Fruit fly (Drosophila melanogaster) whole organism, prepupa: ENCODE results near the gene pasi2.
A peak's percentile ranks its signal among the peaks of the same experiment; 100 is the strongest.

Experiments used
- Blimp-1 ChIP-seq: fragments of 200-800 bp; sonication (Bioruptor generic); optimal IDR thresholded peaks from 3 replicates; lab custom pipeline; 2017; ENCODE audit warnings: missing biosample characterization, missing genetic modification characterization, mild to moderate bottlenecking, moderate library complexity, missing genetic modification reagents
- CG10631 ChIP-seq: fragments of 200-800 bp; sonication (Bioruptor generic); optimal IDR thresholded peaks from 2 replicates; lab custom pipeline; 2016; ENCODE audit warnings: missing biosample characterization, missing genetic modification characterization
- CG10669 ChIP-seq: fragments of 200-800 bp; sonication (Bioruptor generic); optimal IDR thresholded peaks from 3 replicates; lab custom pipeline; 2018; ENCODE audit warnings: missing biosample characterization, mild to moderate bottlenecking, missing genetic modification characterization, moderate library complexity
- CG11762 ChIP-seq: fragments of 200-800 bp; sonication (Bioruptor generic); optimal IDR thresholded peaks from 3 replicates; lab custom pipeline; 2016; ENCODE audit warnings: missing biosample characterization, missing genetic modification characterization; ENCODE audit not compliant: insufficient read depth
- CG11902 ChIP-seq: fragments of 200-800 bp; sonication (Bioruptor generic); optimal IDR thresholded peaks from 3 replicates; lab custom pipeline; 2016; ENCODE audit warnings: missing biosample characterization, missing genetic modification characterization
- CG15336 ChIP-seq: fragments of 200-800 bp; sonication (Bioruptor generic); IDR thresholded peaks from 2 replicates; pipeline ENCODE4 v1.3.6; 2022; ENCODE audit warnings: missing biosample characterization, missing genetic modification characterization
- CG1621 ChIP-seq: fragments of 200-800 bp; sonication (Bioruptor generic); optimal IDR thresholded peaks from 3 replicates; lab custom pipeline; 2018; ENCODE audit warnings: missing biosample characterization, mild to moderate bottlenecking, missing genetic modification characterization
- CG16779 ChIP-seq: fragments of 200-800 bp; sonication (Bioruptor generic); optimal IDR thresholded peaks from 3 replicates; lab custom pipeline; 2017; ENCODE audit warnings: missing biosample characterization, mild to moderate bottlenecking, missing genetic modification characterization
- CG3032 ChIP-seq: fragments of 200-800 bp; optimal IDR thresholded peaks from 2 replicates; lab custom pipeline; 2019; ENCODE audit warnings: missing biosample characterization, mild to moderate bottlenecking, missing genetic modification characterization, moderate library complexity
- CG32006 ChIP-seq: fragments of 200-800 bp; sonication (Bioruptor generic); optimal IDR thresholded peaks from 3 replicates; lab custom pipeline; 2017; ENCODE audit warnings: missing biosample characterization, mild to moderate bottlenecking, missing genetic modification characterization
- CG3919 ChIP-seq: fragments of 200-800 bp; sonication (Bioruptor generic); optimal IDR thresholded peaks from 3 replicates; lab custom pipeline; 2016; ENCODE audit warnings: missing biosample characterization, missing genetic modification characterization
- CG4318 ChIP-seq: fragments of 200-800 bp; sonication (Bioruptor generic); optimal IDR thresholded peaks from 3 replicates; lab custom pipeline; 2017; ENCODE audit warnings: missing biosample characterization, mild to moderate bottlenecking, missing genetic modification characterization
- CG6163 ChIP-seq: fragments of 200-800 bp; sonication (Bioruptor generic); IDR thresholded peaks from 3 replicates; pipeline ENCODE4 v1.3.6; 2022; ENCODE audit warnings: missing biosample characterization, missing genetic modification characterization
- CG6276 ChIP-seq: fragments of 200-800 bp; sonication (Bioruptor generic); optimal IDR thresholded peaks from 2 replicates; lab custom pipeline; 2017; ENCODE audit warnings: missing biosample characterization, mild to moderate bottlenecking, missing genetic modification characterization
- CG6792 ChIP-seq: fragments of 200-800 bp; sonication (Bioruptor generic); optimal IDR thresholded peaks from 3 replicates; lab custom pipeline; 2016; ENCODE audit warnings: missing biosample characterization, missing genetic modification characterization
- CG6808 ChIP-seq: fragments of 200-800 bp; sonication (Bioruptor generic); optimal IDR thresholded peaks from 3 replicates; lab custom pipeline; 2017; ENCODE audit warnings: missing biosample characterization, missing genetic modification characterization, mild to moderate bottlenecking, moderate library complexity, missing genetic modification reagents
- CG6854 ChIP-seq: fragments of 200-800 bp; sonication (Bioruptor generic); optimal IDR thresholded peaks from 2 replicates; lab custom pipeline; 2017; ENCODE audit warnings: missing biosample characterization, mild to moderate bottlenecking, missing genetic modification characterization
- CG7368 ChIP-seq: fragments of 200-800 bp; sonication (Bioruptor generic); optimal IDR thresholded peaks from 3 replicates; lab custom pipeline; 2016; ENCODE audit warnings: missing biosample characterization, missing genetic modification characterization
- CG8319 ChIP-seq: fragments of 200-800 bp; sonication (Bioruptor generic); optimal IDR thresholded peaks from 3 replicates; lab custom pipeline; 2016; ENCODE audit warnings: missing biosample characterization, missing genetic modification characterization
- CG9139 ChIP-seq: fragments of 200-800 bp; sonication (Bioruptor generic); optimal IDR thresholded peaks from 3 replicates; lab custom pipeline; 2017; ENCODE audit warnings: missing biosample characterization, mild to moderate bottlenecking, missing genetic modification characterization
- Eip75B ChIP-seq: fragments of 200-800 bp; sonication (Bioruptor generic); optimal IDR thresholded peaks from 3 replicates; lab custom pipeline; 2016; ENCODE audit warnings: missing biosample characterization, missing genetic modification characterization
- Eip78C ChIP-seq: fragments of 200-800 bp; sonication (Bioruptor generic); peaks from one replicate; lab custom pipeline; 2016; ENCODE audit warnings: missing biosample characterization, missing genetic modification characterization
- Eip93F ChIP-seq: fragments of 200-800 bp; sonication (Bioruptor generic); optimal IDR thresholded peaks from 2 replicates; lab custom pipeline; 2016; ENCODE audit warnings: missing biosample characterization, mild to moderate bottlenecking, missing genetic modification characterization
- Ets96B ChIP-seq: fragments of 200-800 bp; optimal IDR thresholded peaks from 2 replicates; lab custom pipeline; 2019; ENCODE audit warnings: missing biosample characterization, mild to moderate bottlenecking, missing genetic modification characterization, moderate library complexity
- Gug ChIP-seq: fragments of 200-800 bp; sonication (Bioruptor generic); IDR thresholded peaks from 2 replicates; pipeline ENCODE4 v1.3.6; 2022; ENCODE audit warnings: missing biosample characterization, missing genetic modification characterization
- Hr39 ChIP-seq: fragments of 200-800 bp; sonication (Bioruptor generic); optimal IDR thresholded peaks from 2 replicates; lab custom pipeline; 2016; ENCODE audit warnings: missing biosample characterization, missing genetic modification characterization
- Hr4 ChIP-seq: fragments of 200-800 bp; sonication (Bioruptor generic); optimal IDR thresholded peaks from 3 replicates; lab custom pipeline; 2016; ENCODE audit warnings: missing biosample characterization, missing genetic modification characterization
- Lpt ChIP-seq: fragments of 200-800 bp; sonication (Bioruptor generic); optimal IDR thresholded peaks from 3 replicates; lab custom pipeline; 2016; ENCODE audit warnings: missing biosample characterization, missing genetic modification characterization
- OdsH ChIP-seq: fragments of 200-800 bp; sonication (Bioruptor generic); optimal IDR thresholded peaks from 3 replicates; lab custom pipeline; 2016; ENCODE audit warnings: missing biosample characterization, missing genetic modification characterization
- Smox ChIP-seq: fragments of 200-800 bp; sonication (Bioruptor generic); optimal IDR thresholded peaks from 3 replicates; lab custom pipeline; 2016; ENCODE audit warnings: missing biosample characterization, missing genetic modification characterization
- Sox102F ChIP-seq: fragments of 200-800 bp; sonication (Bioruptor generic); optimal IDR thresholded peaks from 2 replicates; lab custom pipeline; 2016; ENCODE audit warnings: missing biosample characterization, mild to moderate bottlenecking, missing genetic modification characterization
- Sox14 ChIP-seq: fragments of 200-800 bp; sonication (Bioruptor generic); optimal IDR thresholded peaks from 3 replicates; lab custom pipeline; 2016; ENCODE audit warnings: missing biosample characterization, missing genetic modification characterization
- achi ChIP-seq: fragments of 200-800 bp; sonication (Bioruptor generic); optimal IDR thresholded peaks from 3 replicates; lab custom pipeline; 2016; ENCODE audit warnings: missing biosample characterization, missing genetic modification characterization
- acj6 ChIP-seq: fragments of 200-800 bp; sonication (Bioruptor generic); optimal IDR thresholded peaks from 3 replicates; lab custom pipeline; 2016; ENCODE audit warnings: missing biosample characterization, missing genetic modification characterization
- dac ChIP-seq: fragments of 200-800 bp; sonication (Bioruptor generic); optimal IDR thresholded peaks from 2 replicates; lab custom pipeline; 2017; ENCODE audit warnings: missing biosample characterization, mild to moderate bottlenecking, missing genetic modification characterization
- dsx ChIP-seq: fragments of 200-800 bp; optimal IDR thresholded peaks from 3 replicates; lab custom pipeline; 2019; ENCODE audit warnings: missing biosample characterization, mild to moderate bottlenecking, missing genetic modification characterization, moderate library complexity; ENCODE audit not compliant: poor library complexity, severe bottlenecking
- eg ChIP-seq: fragments of 200-800 bp; sonication (Bioruptor generic); IDR thresholded peaks from 3 replicates; pipeline ENCODE4 v1.3.6; 2022; ENCODE audit warnings: missing biosample characterization, missing genetic modification characterization
- esn ChIP-seq: fragments of 200-800 bp; sonication (Bioruptor generic); optimal IDR thresholded peaks from 2 replicates; lab custom pipeline; 2016; ENCODE audit warnings: missing biosample characterization, mild to moderate bottlenecking, missing genetic modification characterization, moderate library complexity
- fd59A ChIP-seq: fragments of 200-800 bp; sonication (Bioruptor generic); optimal IDR thresholded peaks from 2 replicates; lab custom pipeline; 2017; ENCODE audit warnings: missing biosample characterization, mild to moderate bottlenecking, missing genetic modification characterization, missing genetic modification reagents
- fd85E ChIP-seq: fragments of 200-800 bp; sonication (Bioruptor generic); optimal IDR thresholded peaks from 3 replicates; lab custom pipeline; 2016; ENCODE audit warnings: missing biosample characterization, missing genetic modification characterization
- fkh ChIP-seq: fragments of 200-800 bp; sonication (Bioruptor generic); optimal IDR thresholded peaks from 3 replicates; lab custom pipeline; 2017; ENCODE audit warnings: missing biosample characterization, mild to moderate bottlenecking, missing genetic modification characterization, moderate library complexity
- net ChIP-seq: fragments of 200-800 bp; sonication (Bioruptor generic); optimal IDR thresholded peaks from 3 replicates; lab custom pipeline; 2016; ENCODE audit warnings: missing biosample characterization, missing genetic modification characterization
- pdm3 ChIP-seq: fragments of 200-800 bp; sonication (Bioruptor generic); optimal IDR thresholded peaks from 3 replicates; lab custom pipeline; 2016; ENCODE audit warnings: missing biosample characterization, missing genetic modification characterization
- salr ChIP-seq, 2 experiments: fragments of 200-800 bp; sonication (Bioruptor generic); optimal IDR thresholded peaks; 3 replicates each; lab custom pipeline; 2016 to 2018; ENCODE audit warnings: missing biosample characterization in 2 of 2, missing genetic modification characterization in 2 of 2, mild to moderate bottlenecking in 1 of 2
- spab ChIP-seq: fragments of 200-800 bp; sonication (Bioruptor generic); optimal IDR thresholded peaks from 2 replicates; lab custom pipeline; 2017; ENCODE audit warnings: missing biosample characterization, mild to moderate bottlenecking, missing genetic modification characterization, missing genetic modification reagents
- ss ChIP-seq, 2 experiments: fragments of 200-800 bp; sonication (Bioruptor generic); optimal IDR thresholded peaks; 2 replicates in 1 of 2; 3 replicates in 1 of 2; lab custom pipeline; 2017 to 2018; ENCODE audit warnings: mild to moderate bottlenecking in 2 of 2, missing biosample characterization in 2 of 2, missing genetic modification characterization in 2 of 2, moderate library complexity in 1 of 2
- topi ChIP-seq: fragments of 200-800 bp; sonication (Bioruptor generic); optimal IDR thresholded peaks from 3 replicates; lab custom pipeline; 2016; ENCODE audit warnings: missing biosample characterization, missing genetic modification characterization
- vri ChIP-seq: fragments of 200-800 bp; sonication (Bioruptor generic); optimal IDR thresholded peaks from 3 replicates; lab custom pipeline; 2016; ENCODE audit warnings: missing biosample characterization, mild to moderate bottlenecking, missing genetic modification characterization

Gene pasi2

dm6 chr3R:9352595-9353275 lies 17.8 kb downstream of the pasi2 start:
- TF ChIP-seq ss (GFP tag; optimal IDR thresholded peaks at IDR 0.05; lab: Kevin White, UChicago), result no peak
- TF ChIP-seq dsx (GFP tag; lab: Kevin White, UChicago), result peak; percentile 14

- peak; percentile 72 for TF ChIP-seq Blimp-1 (GFP tag; lab: Kevin White, UChicago)
- TF ChIP-seq CG11902, result peak; percentile 77
- TF ChIP-seq CG8319 (GFP tag; lab: Kevin White, UChicago), result peak; percentile 75
- TF ChIP-seq CG3032 (tag; lab: Kevin White, UChicago), result peak; percentile 87
- TF ChIP-seq OdsH (GFP tag; lab: Kevin White, UChicago), result peak; percentile 90
- TF ChIP-seq net (GFP tag; lab: Kevin White, UChicago), result peak; percentile 85
- no peak for TF ChIP-seq eg (GFP tag; lab: Robert Waterston, UW)
- TF ChIP-seq CG6276 (GFP tag; lab: Kevin White, UChicago), result peak; percentile 92
- peak; percentile 72 for TF ChIP-seq CG6808 (GFP tag; lab: Kevin White, UChicago)
- TF ChIP-seq CG10669 (GFP tag; lab: Kevin White, UChicago), result peak; percentile 85
- TF ChIP-seq salr (GFP tag; optimal IDR thresholded peaks at IDR 0.05; lab: Kevin White, UChicago), result peak in 1 of 2 experiments; percentile 93
- peak; percentile 87 for TF ChIP-seq Smox (GFP tag; lab: Kevin White, UChicago)
- peak; percentile 66 to 80 for TF ChIP-seq ss (GFP tag; optimal IDR thresholded peaks at IDR 0.05; lab: Kevin White, UChicago)
- TF ChIP-seq Sox102F, result peak; percentile 84
- TF ChIP-seq CG6163 (GFP tag; lab: Robert Waterston, UW), result no peak
- peak; percentile 41 for TF ChIP-seq vri (GFP tag; lab: Kevin White, UChicago)
- peak; percentile 91 for TF ChIP-seq CG4318 (GFP tag; lab: Kevin White, UChicago)
- peak; percentile 85 for TF ChIP-seq topi (GFP tag; lab: Kevin White, UChicago)
- TF ChIP-seq pdm3 (GFP tag; lab: Kevin White, UChicago), result peak; percentile 81
- TF ChIP-seq esn (GFP tag; lab: Kevin White, UChicago), result peak; percentile 91
- TF ChIP-seq CG6854 (GFP tag; lab: Kevin White, UChicago), result peak; percentile 62
- peak; percentile 98 for TF ChIP-seq Eip78C (GFP tag; lab: Kevin White, UChicago)
- peak; percentile 81 for TF ChIP-seq Lpt
- TF ChIP-seq CG3919 (GFP tag; lab: Kevin White, UChicago), result peak; percentile 90
- TF ChIP-seq spab (GFP tag; lab: Kevin White, UChicago), result peak; percentile 81
- peak; percentile 87 for TF ChIP-seq CG6792
- TF ChIP-seq dsx (GFP tag; lab: Kevin White, UChicago), result peak; percentile 55
- TF ChIP-seq Gug (GFP tag; lab: Robert Waterston, UW), result no peak
- peak; percentile 90 for TF ChIP-seq acj6 (GFP tag; lab: Kevin White, UChicago)
- peak; percentile 72 for TF ChIP-seq fd59A (GFP tag; lab: Kevin White, UChicago)
- peak; percentile 87 for TF ChIP-seq Ets96B (tag; lab: Kevin White, UChicago)
- TF ChIP-seq CG32006, result peak; percentile 96
- peak; percentile 44 for TF ChIP-seq CG9139 (GFP tag; lab: Kevin White, UChicago)
- TF ChIP-seq Sox14, result peak; percentile 79
- TF ChIP-seq dac, result peak; percentile 81
- peak; percentile 4 for TF ChIP-seq fkh (GFP tag; lab: Kevin White, UChicago)
- peak; percentile 90 for TF ChIP-seq Eip93F (GFP tag; lab: Kevin White, UChicago)
- peak; percentile 71 for TF ChIP-seq Hr39 (GFP tag; lab: Kevin White, UChicago)
- peak; percentile 78 for TF ChIP-seq Eip75B (GFP tag; lab: Kevin White, UChicago)
- peak; percentile 80 for TF ChIP-seq CG16779 (tag; lab: Kevin White, UChicago)
- TF ChIP-seq CG15336 (GFP tag; lab: Robert Waterston, UW), result no peak
- peak; percentile 87 for TF ChIP-seq CG10631 (GFP tag; lab: Kevin White, UChicago)
- no peak for TF ChIP-seq CG1621 (tag; lab: Kevin White, UChicago)
- TF ChIP-seq Hr4 (GFP tag; lab: Kevin White, UChicago), result peak; percentile 89
- TF ChIP-seq fd85E, result no peak
- TF ChIP-seq achi, result peak; percentile 88
- TF ChIP-seq CG7368, result peak; percentile 77
- peak; percentile 88 for TF ChIP-seq CG11762 (GFP tag; lab: Kevin White, UChicago)
Measured at dm6 chr3R:9353276-9353652, 18.3 kb downstream of the pasi2 start.
